Worm (Caenorhabditis elegans) whole organism, mixed stage, embryonic: ENCODE results near the gene C33H5.1.
A peak's percentile ranks its signal among the peaks of the same experiment; 100 is the strongest.

Source experiments
- M03D4.4 ChIP-seq: sonication (generic microtip); optimal IDR thresholded peaks from 2 replicates; lab custom pipeline; 2017; ENCODE audit warnings: mild to moderate bottlenecking, missing genetic modification characterization, missing compliant biosample characterization
- bed-3 ChIP-seq: fragments of 200-800 bp; sonication (Bioruptor generic); optimal IDR thresholded peaks from 3 replicates; lab custom pipeline; 2018; ENCODE audit warnings: mild to moderate bottlenecking, missing genetic modification characterization, moderate library complexity, missing compliant biosample characterization
- blmp-1 ChIP-seq: fragments of 150-350 bp; optimal IDR thresholded peaks from 2 replicates; lab custom pipeline; 2014; ENCODE audit warnings: missing biosample characterization, missing genetic modification characterization
- ceh-39 ChIP-seq: fragments of 150-350 bp; optimal IDR thresholded peaks from 2 replicates; lab custom pipeline; 2014; ENCODE audit warnings: missing biosample characterization, missing genetic modification characterization
- ceh-43 ChIP-seq: fragments of 200-800 bp; sonication (Bioruptor generic); optimal IDR thresholded peaks from 2 replicates; lab custom pipeline; 2018; ENCODE audit warnings: mild to moderate bottlenecking, missing genetic modification characterization, moderate library complexity, missing compliant biosample characterization
- ceh-83 ChIP-seq: fragments of 200-800 bp; sonication (Bioruptor generic); optimal IDR thresholded peaks from 2 replicates; lab custom pipeline; 2018; ENCODE audit warnings: mild to moderate bottlenecking, missing genetic modification characterization, missing compliant biosample characterization
- ces-1 ChIP-seq: fragments of 150-350 bp; optimal IDR thresholded peaks from 2 replicates; lab custom pipeline; 2014; ENCODE audit warnings: missing biosample characterization, missing genetic modification reagents, missing genetic modification characterization
- cnd-1 ChIP-seq: fragments of 200-800 bp; sonication (Bioruptor generic); optimal IDR thresholded peaks from 2 replicates; lab custom pipeline; 2018; ENCODE audit warnings: mild to moderate bottlenecking, missing genetic modification characterization, missing compliant biosample characterization
- drap-1 ChIP-seq: fragments of 200-800 bp; sonication (Bioruptor generic); optimal IDR thresholded peaks from 3 replicates; lab custom pipeline; 2018; ENCODE audit warnings: mild to moderate bottlenecking, missing genetic modification characterization, missing compliant biosample characterization
- elt-1 ChIP-seq: sonication (generic microtip); optimal IDR thresholded peaks from 2 replicates; lab custom pipeline; 2017; ENCODE audit warnings: missing genetic modification characterization, mild to moderate bottlenecking, missing compliant biosample characterization, antibody characterized with exemption, moderate library complexity, borderline replicate concordance; ENCODE audit not compliant: insufficient read depth
- elt-3 ChIP-seq: fragments of 150-350 bp; optimal IDR thresholded peaks from 2 replicates; lab custom pipeline; 2014; ENCODE audit warnings: missing biosample characterization, missing genetic modification characterization
- flh-1 ChIP-seq: fragments of 200-800 bp; sonication (Bioruptor generic); optimal IDR thresholded peaks from 2 replicates; lab custom pipeline; 2018; ENCODE audit warnings: mild to moderate bottlenecking, missing genetic modification characterization, moderate library complexity, missing compliant biosample characterization
- ham-2 ChIP-seq: fragments of 200-800 bp; sonication (Bioruptor generic); optimal IDR thresholded peaks from 2 replicates; lab custom pipeline; 2018; ENCODE audit warnings: mild to moderate bottlenecking, missing genetic modification characterization, missing compliant biosample characterization
- hlh-1 ChIP-seq: fragments of 150-350 bp; optimal IDR thresholded peaks from 2 replicates; lab custom pipeline; 2014; ENCODE audit warnings: missing biosample characterization, missing genetic modification reagents, missing genetic modification characterization
- lin-13 ChIP-seq: fragments of 150-350 bp; optimal IDR thresholded peaks from 2 replicates; lab custom pipeline; 2014; ENCODE audit warnings: missing biosample characterization, missing genetic modification characterization
- lin-32 ChIP-seq: fragments of 200-800 bp; sonication (Bioruptor generic); optimal IDR thresholded peaks from 2 replicates; lab custom pipeline; 2018; ENCODE audit warnings: mild to moderate bottlenecking, missing genetic modification characterization, missing compliant biosample characterization
- lsy-2 ChIP-seq: fragments of 150-350 bp; optimal IDR thresholded peaks from 2 replicates; lab custom pipeline; 2014; ENCODE audit warnings: missing biosample characterization, missing genetic modification characterization
- mab-5 ChIP-seq: fragments of 150-350 bp; optimal IDR thresholded peaks from 2 replicates; lab custom pipeline; 2014; ENCODE audit warnings: missing biosample characterization, missing genetic modification characterization
- mep-1 ChIP-seq: fragments of 150-350 bp; optimal IDR thresholded peaks from 2 replicates; lab custom pipeline; 2017; ENCODE audit warnings: missing biosample characterization, missing genetic modification reagents, missing genetic modification characterization, inconsistent platforms
- mls-2 ChIP-seq: sonication (generic microtip); optimal IDR thresholded peaks from 2 replicates; lab custom pipeline; 2016; ENCODE audit warnings: mild to moderate bottlenecking, missing genetic modification characterization, moderate library complexity, missing compliant biosample characterization
- nhr-12 ChIP-seq: fragments of 150-350 bp; optimal IDR thresholded peaks from 2 replicates; lab custom pipeline; 2014; ENCODE audit warnings: missing biosample characterization, missing genetic modification characterization
- nhr-2 ChIP-seq: fragments of 150-350 bp; optimal IDR thresholded peaks from 2 replicates; lab custom pipeline; 2014; ENCODE audit warnings: missing biosample characterization, missing genetic modification characterization
- nhr-237 ChIP-seq: fragments of 150-350 bp; optimal IDR thresholded peaks from 2 replicates; lab custom pipeline; 2014; ENCODE audit warnings: missing biosample characterization, missing genetic modification characterization
- nhr-28 ChIP-seq: fragments of 150-350 bp; optimal IDR thresholded peaks from 2 replicates; lab custom pipeline; 2014; ENCODE audit warnings: missing biosample characterization, missing genetic modification characterization
- nhr-76 ChIP-seq: sonication (generic microtip); optimal IDR thresholded peaks from 2 replicates; lab custom pipeline; 2017; ENCODE audit warnings: missing biosample characterization, missing genetic modification characterization
- pha-4 ChIP-seq: fragments of 150-350 bp; optimal IDR thresholded peaks from 2 replicates; lab custom pipeline; 2018; ENCODE audit warnings: missing biosample characterization, missing genetic modification reagents, missing genetic modification characterization
- sem-2 ChIP-seq: fragments of 200-800 bp; sonication (Bioruptor generic); optimal IDR thresholded peaks from 2 replicates; lab custom pipeline; 2018; ENCODE audit warnings: mild to moderate bottlenecking, missing genetic modification characterization, missing compliant biosample characterization
- snpc-4 ChIP-seq: fragments of 150-350 bp; optimal IDR thresholded peaks from 2 replicates; lab custom pipeline; 2014; ENCODE audit warnings: missing biosample characterization, missing genetic modification characterization
- sptf-1 ChIP-seq: sonication (generic microtip); optimal IDR thresholded peaks from 2 replicates; lab custom pipeline; 2017; ENCODE audit warnings: mild to moderate bottlenecking, missing genetic modification characterization, moderate library complexity, missing compliant biosample characterization
- tbx-8 ChIP-seq: fragments of 200-800 bp; sonication (Bioruptor generic); optimal IDR thresholded peaks from 2 replicates; lab custom pipeline; 2018; ENCODE audit warnings: mild to moderate bottlenecking, missing genetic modification characterization, moderate library complexity, missing compliant biosample characterization
- unc-120 ChIP-seq: sonication (generic microtip); optimal IDR thresholded peaks from 2 replicates; lab custom pipeline; 2017; ENCODE audit warnings: missing genetic modification characterization, missing compliant biosample characterization; ENCODE audit not compliant: poor library complexity, severe bottlenecking
- unc-39 ChIP-seq: fragments of 150-350 bp; optimal IDR thresholded peaks from 2 replicates; lab custom pipeline; 2014; ENCODE audit warnings: missing biosample characterization, missing genetic modification characterization
- unc-62 ChIP-seq: fragments of 150-350 bp; optimal IDR thresholded peaks from 2 replicates; lab custom pipeline; 2014; ENCODE audit warnings: missing biosample characterization, missing genetic modification reagents, missing genetic modification characterization
- zip-8 ChIP-seq: fragments of 150-350 bp; optimal IDR thresholded peaks from 2 replicates; lab custom pipeline; 2014; ENCODE audit warnings: missing biosample characterization, missing genetic modification characterization
- ztf-11 ChIP-seq: fragments of 150-350 bp; optimal IDR thresholded peaks from 2 replicates; lab custom pipeline; 2014; ENCODE audit warnings: missing biosample characterization, missing genetic modification characterization

The C33H5.1 gene

ce11 chrIV:7815683-7816183 lies 7.0 kb downstream of the C33H5.1 start, which contains the start of gene cdgs-1:
Gene cdgs-1, minus strand, starts transcription at chrIV:7815733.
- TF ChIP-seq ces-1 = peak; percentile 83
- no peak for TF ChIP-seq tbx-8 (GFP tag; lab: Kevin White, UChicago)
- TF ChIP-seq unc-62 (GFP tag; lab: Kevin White, UChicago) = peak; percentile 36
- no peak for TF ChIP-seq lsy-2

- TF ChIP-seq mep-1 (tag; lab: Kevin White, UChicago) (peak; percentile 9), mls-2 (tag; lab: Kevin White, UChicago) (no peak), hlh-1 (peak; percentile 44), ceh-43 (peak; percentile 30)
These were observed 7.8 kb downstream of the C33H5.1 start for ce11 chrIV:7816402-7817102.

- TF ChIP-seq drap-1 (GFP tag; lab: Kevin White, UChicago) (no peak), bed-3 (GFP tag; lab: Kevin White, UChicago) (no peak), mep-1 (tag; lab: Kevin White, UChicago) (peak; percentile 29), sem-2 (GFP tag; lab: Kevin White, UChicago) (no peak), elt-1 (no peak), elt-3 (peak; percentile 9), ztf-11 (no peak), ceh-83 (GFP tag; lab: Kevin White, UChicago) (no peak), lin-32 (no peak), blmp-1 (tag; lab: Kevin White, UChicago) (no peak), flh-1 (GFP tag; lab: Kevin White, UChicago) (no peak), ceh-43 (no peak), mls-2 (tag; lab: Kevin White, UChicago) (no peak), lin-13 (tag; lab: Kevin White, UChicago) (no peak), ham-2 (GFP tag; lab: Kevin White, UChicago) (peak; percentile 6), unc-62 (GFP tag; lab: Kevin White, UChicago) (peak; percentile 60), pha-4 (tag; lab: Kevin White, UChicago) (no peak), mab-5 (no peak), sptf-1 (tag; lab: Kevin White, UChicago) (no peak), nhr-28 (tag; lab: Kevin White, UChicago) (no peak), snpc-4 (tag; lab: Kevin White, UChicago) (no peak), ces-1 (peak; percentile 84), unc-120 (tag; lab: Kevin White, UChicago) (peak; percentile 72), zip-8 (no peak), nhr-12 (tag; lab: Kevin White, UChicago) (no peak), cnd-1 (tag; lab: Kevin White, UChicago) (no peak), tbx-8 (GFP tag; lab: Kevin White, UChicago) (no peak), lsy-2 (no peak), M03D4.4 (no peak), hlh-1 (peak; percentile 60), nhr-2 (tag; lab: Kevin White, UChicago) (no peak), nhr-237 (tag; lab: Kevin White, UChicago) (no peak), unc-39 (tag; lab: Kevin White, UChicago) (no peak), ceh-39 (tag; lab: Kevin White, UChicago) (no peak), nhr-76 (no peak)
These were observed 9.1 kb downstream of the C33H5.1 start, which contains the start of gene ric-3 for ce11 chrIV:7817852-7818251. Gene ric-3, plus strand, starts transcription at chrIV:7818251.

DNA sequence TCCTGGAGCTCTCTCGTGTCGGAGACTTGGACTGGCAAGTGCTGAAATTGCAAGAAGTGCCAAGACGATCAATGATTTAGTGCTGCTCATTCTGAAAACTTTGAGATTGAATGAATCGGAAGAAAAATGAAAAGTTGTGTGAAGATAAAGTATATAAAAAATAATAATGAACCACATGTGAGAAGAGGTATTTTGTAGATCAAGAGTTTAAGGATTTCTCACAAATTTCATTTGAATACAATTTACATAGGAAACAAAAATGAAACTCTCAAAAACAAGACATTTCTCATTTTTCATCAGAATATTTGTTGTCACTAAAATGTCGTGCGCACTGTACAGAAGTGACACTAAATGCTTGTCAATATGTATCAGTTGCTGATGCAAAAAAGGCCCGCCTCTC lies 13.8 kb downstream of the C33H5.1 start, which contains the start of gene T14A8.2:
Gene T14A8.2, minus strand, starts transcription at position 101 of the 400 bp plus-strand sequence.
- TF ChIP-seq unc-39 (tag; lab: Kevin White, UChicago) (no peak), cnd-1 (tag; lab: Kevin White, UChicago) (no peak), drap-1 (GFP tag; lab: Kevin White, UChicago) (no peak), snpc-4 (tag; lab: Kevin White, UChicago) (no peak), zip-8 (no peak), ceh-43 (no peak), hlh-1 (no peak)
